Fruit fly (Drosophila melanogaster) whole organism, embryonic: ENCODE results near the gene CG4267.

Experiments used
- Abd-B ChIP-seq: fragments of 200-800 bp; sonication (Bioruptor generic); optimal IDR thresholded peaks from 2 replicates; lab custom pipeline; 2018; ENCODE audit warnings: missing biosample characterization, mild to moderate bottlenecking, missing genetic modification characterization, moderate library complexity
- Ada2b ChIP-seq: fragments of 200-800 bp; sonication (Bioruptor generic); IDR thresholded peaks from 2 replicates; pipeline ENCODE4 v1.3.6; 2022; ENCODE audit warnings: missing biosample characterization, missing genetic modification characterization
- Adf1 ChIP-seq: fragments of 200-800 bp; sonication (Bioruptor generic); IDR thresholded peaks from 2 replicates; pipeline ENCODE4 v1.3.6; 2022; ENCODE audit warnings: missing biosample characterization, missing genetic modification characterization
- CG10366 ChIP-seq: fragments of 200-800 bp; sonication (Bioruptor generic); IDR thresholded peaks from 2 replicates; pipeline ENCODE4 v1.3.6; 2022; ENCODE audit warnings: missing biosample characterization, missing genetic modification characterization
- CG10543 ChIP-seq: fragments of 200-800 bp; sonication (Bioruptor generic); optimal IDR thresholded peaks from 3 replicates; lab custom pipeline; 2017; ENCODE audit warnings: missing biosample characterization, mild to moderate bottlenecking, missing genetic modification characterization, moderate library complexity
- CG11456 ChIP-seq: fragments of 200-800 bp; sonication (Bioruptor generic); IDR thresholded peaks from 3 replicates; pipeline ENCODE4 v1.3.6; 2022; ENCODE audit warnings: missing biosample characterization, missing genetic modification characterization
- CG12299 ChIP-seq: fragments of 200-800 bp; sonication (Bioruptor generic); optimal IDR thresholded peaks from 2 replicates; lab custom pipeline; 2018; ENCODE audit warnings: missing biosample characterization, mild to moderate bottlenecking, missing genetic modification characterization
- CG13424 ChIP-seq: fragments of 200-800 bp; sonication (Bioruptor generic); optimal IDR thresholded peaks from 2 replicates; lab custom pipeline; 2019; ENCODE audit warnings: missing biosample characterization, mild to moderate bottlenecking, missing genetic modification characterization, moderate library complexity
- CG15479 ChIP-seq: fragments of 200-800 bp; sonication (Bioruptor generic); optimal IDR thresholded peaks from 3 replicates; lab custom pipeline; 2019; ENCODE audit warnings: missing biosample characterization, mild to moderate bottlenecking, missing genetic modification characterization, moderate library complexity
- CG1603 ChIP-seq: fragments of 200-800 bp; sonication (Bioruptor generic); optimal IDR thresholded peaks from 2 replicates; lab custom pipeline; 2019; ENCODE audit warnings: missing biosample characterization, mild to moderate bottlenecking, missing genetic modification characterization, moderate library complexity
- CG1647 ChIP-seq: fragments of 200-800 bp; sonication (Bioruptor generic); optimal IDR thresholded peaks from 3 replicates; lab custom pipeline; 2016; ENCODE audit warnings: missing biosample characterization, missing genetic modification characterization
- CG16813 ChIP-seq: fragments of 200-800 bp; sonication (Bioruptor generic); IDR thresholded peaks from 3 replicates; pipeline ENCODE4 v1.3.6; 2022; ENCODE audit warnings: missing biosample characterization, missing genetic modification characterization; ENCODE audit not compliant: partially characterized antibody
- CG17359 ChIP-seq: fragments of 200-800 bp; sonication (Bioruptor generic); optimal IDR thresholded peaks from 3 replicates; lab custom pipeline; 2018; ENCODE audit warnings: missing biosample characterization, mild to moderate bottlenecking, missing genetic modification characterization, moderate library complexity
- CG2712 ChIP-seq: fragments of 200-800 bp; optimal IDR thresholded peaks from 3 replicates; lab custom pipeline; 2019; ENCODE audit warnings: missing biosample characterization, mild to moderate bottlenecking, missing genetic modification characterization, moderate library complexity
- CG30431 ChIP-seq: fragments of 200-800 bp; sonication (Bioruptor generic); optimal IDR thresholded peaks from 2 replicates; lab custom pipeline; 2017; ENCODE audit warnings: missing biosample characterization, missing genetic modification characterization
- CG31388 ChIP-seq: fragments of 200-800 bp; sonication (Bioruptor generic); optimal IDR thresholded peaks from 2 replicates; lab custom pipeline; 2016; ENCODE audit warnings: missing biosample characterization, missing genetic modification characterization
- CG31441 ChIP-seq: fragments of 200-800 bp; sonication (Bioruptor generic); IDR thresholded peaks from 2 replicates; pipeline ENCODE4 v1.3.6; 2022; ENCODE audit warnings: missing biosample characterization, missing genetic modification characterization
- CG32532 ChIP-seq: fragments of 200-800 bp; sonication (Bioruptor generic); IDR thresholded peaks from 2 replicates; pipeline ENCODE4 v1.3.6; 2022; ENCODE audit warnings: missing biosample characterization, missing genetic modification characterization
- CG33213 ChIP-seq: fragments of 200-800 bp; sonication (Bioruptor generic); optimal IDR thresholded peaks from 3 replicates; lab custom pipeline; 2016; ENCODE audit warnings: missing biosample characterization, missing genetic modification characterization
- CG4328 ChIP-seq: fragments of 200-800 bp; sonication (Bioruptor generic); optimal IDR thresholded peaks from 3 replicates; lab custom pipeline; 2017; ENCODE audit warnings: missing biosample characterization, missing genetic modification reagents, missing genetic modification characterization
- CG4854 ChIP-seq: fragments of 200-800 bp; sonication (Bioruptor generic); optimal IDR thresholded peaks from 2 replicates; lab custom pipeline; 2016; ENCODE audit warnings: missing biosample characterization, missing genetic modification characterization, inconsistent platforms
- CG6791 ChIP-seq: fragments of 200-800 bp; sonication (Bioruptor generic); IDR thresholded peaks from 3 replicates; pipeline ENCODE4 v1.3.6; 2022; ENCODE audit warnings: missing biosample characterization, missing genetic modification characterization; ENCODE audit not compliant: partially characterized antibody
- CG8089 ChIP-seq: fragments of 200-800 bp; sonication (Bioruptor generic); optimal IDR thresholded peaks from 3 replicates; lab custom pipeline; 2016; ENCODE audit warnings: missing biosample characterization, missing genetic modification characterization
- CG9609 ChIP-seq: fragments of 200-800 bp; sonication (Bioruptor generic); optimal IDR thresholded peaks from 3 replicates; lab custom pipeline; 2016; ENCODE audit warnings: missing biosample characterization, missing genetic modification characterization
- CG9797 ChIP-seq: fragments of 200-800 bp; sonication (Bioruptor generic); optimal IDR thresholded peaks from 3 replicates; lab custom pipeline; 2018; ENCODE audit warnings: missing biosample characterization, mild to moderate bottlenecking, missing genetic modification characterization
- Camta ChIP-seq: fragments of 200-800 bp; sonication (Bioruptor generic); optimal IDR thresholded peaks from 2 replicates; lab custom pipeline; 2016; ENCODE audit warnings: missing biosample characterization, missing genetic modification characterization
- CrebB ChIP-seq: fragments of 200-800 bp; sonication (Bioruptor generic); optimal IDR thresholded peaks from 3 replicates; lab custom pipeline; 2018; ENCODE audit warnings: missing biosample characterization, mild to moderate bottlenecking, missing genetic modification characterization
- Deaf1 ChIP-seq: fragments of 200-800 bp; optimal IDR thresholded peaks from 3 replicates; lab custom pipeline; 2019; ENCODE audit warnings: missing biosample characterization, mild to moderate bottlenecking, missing genetic modification characterization, moderate library complexity
- Drgx ChIP-seq: fragments of 200-800 bp; sonication (Bioruptor generic); IDR thresholded peaks from 2 replicates; pipeline ENCODE4 v1.3.6; 2022; ENCODE audit warnings: missing biosample characterization, missing genetic modification characterization
- E2f2 ChIP-seq: fragments of 200-800 bp; sonication (Bioruptor generic); IDR thresholded peaks from 2 replicates; pipeline ENCODE4 v1.3.6; 2022; ENCODE audit warnings: missing biosample characterization, missing genetic modification characterization
- ERR ChIP-seq: fragments of 200-800 bp; sonication (Bioruptor generic); optimal IDR thresholded peaks from 2 replicates; lab custom pipeline; 2016; ENCODE audit warnings: missing biosample characterization, missing genetic modification characterization
- Fer3 ChIP-seq: fragments of 200-800 bp; sonication (Bioruptor generic); optimal IDR thresholded peaks from 2 replicates; lab custom pipeline; 2018; ENCODE audit warnings: missing biosample characterization, mild to moderate bottlenecking, missing genetic modification characterization, moderate library complexity
- H15 ChIP-seq: fragments of 200-800 bp; sonication (Bioruptor generic); IDR thresholded peaks from 3 replicates; pipeline ENCODE4 v1.3.6; 2022; ENCODE audit warnings: missing biosample characterization, missing genetic modification characterization
- HmgD ChIP-seq: fragments of 200-800 bp; sonication (Bioruptor generic); optimal IDR thresholded peaks from 3 replicates; lab custom pipeline; 2016; ENCODE audit warnings: missing biosample characterization, missing genetic modification characterization
- Max ChIP-seq: fragments of 200-800 bp; sonication (Bioruptor generic); optimal IDR thresholded peaks from 2 replicates; lab custom pipeline; 2016; ENCODE audit warnings: missing biosample characterization, mild to moderate bottlenecking, missing genetic modification characterization
- Oaz ChIP-seq: fragments of 200-800 bp; sonication (Bioruptor generic); IDR thresholded peaks from 2 replicates; pipeline ENCODE4 v1.3.6; 2022; ENCODE audit warnings: missing biosample characterization, missing genetic modification characterization
- Ptx1 ChIP-seq: fragments of 200-800 bp; sonication (Bioruptor generic); IDR thresholded peaks from 2 replicates; pipeline ENCODE4 v1.3.6; 2022; ENCODE audit warnings: missing biosample characterization, missing genetic modification characterization
- Usf ChIP-seq: fragments of 200-800 bp; sonication (Bioruptor generic); optimal IDR thresholded peaks from 2 replicates; lab custom pipeline; 2017; ENCODE audit warnings: missing genotype, missing biosample characterization, missing genetic modification characterization
- ham ChIP-seq: fragments of 200-800 bp; sonication (Bioruptor generic); IDR thresholded peaks from 2 replicates; pipeline ENCODE4 v1.3.6; 2022; ENCODE audit warnings: missing biosample characterization, missing genetic modification characterization
- lbe ChIP-seq: fragments of 200-800 bp; sonication (Bioruptor generic); optimal IDR thresholded peaks from 2 replicates; lab custom pipeline; 2016; ENCODE audit warnings: missing biosample characterization, mild to moderate bottlenecking, missing genetic modification characterization
- maf-S ChIP-seq: fragments of 200-800 bp; sonication (Bioruptor generic); optimal IDR thresholded peaks from 2 replicates; lab custom pipeline; 2016; ENCODE audit warnings: missing biosample characterization, missing genetic modification characterization
- otp ChIP-seq: fragments of 200-800 bp; sonication (Bioruptor generic); IDR thresholded peaks from 3 replicates; pipeline ENCODE4, ENCODE4 v1.3.6; 2022; ENCODE audit warnings: missing biosample characterization, missing genetic modification characterization
- pho ChIP-seq: fragments of 200-800 bp; sonication (Bioruptor generic); optimal IDR thresholded peaks from 2 replicates; lab custom pipeline; 2016; ENCODE audit warnings: missing biosample characterization, missing genetic modification characterization
- pros ChIP-seq: fragments of 200-800 bp; sonication (Bioruptor generic); optimal IDR thresholded peaks from 3 replicates; lab custom pipeline; 2019; ENCODE audit warnings: missing biosample characterization, mild to moderate bottlenecking, missing genetic modification characterization, moderate library complexity
- pum ChIP-seq: fragments of 200-800 bp; sonication (Bioruptor generic); optimal IDR thresholded peaks from 2 replicates; lab custom pipeline; 2016; ENCODE audit warnings: missing biosample characterization, missing genetic modification characterization
- ranshi ChIP-seq: fragments of 200-800 bp; sonication (Bioruptor generic); IDR thresholded peaks from 2 replicates; pipeline ENCODE4 v1.3.6; 2022; ENCODE audit warnings: missing biosample characterization, missing genetic modification characterization
- sens-2 ChIP-seq: fragments of 200-800 bp; sonication (Bioruptor generic); IDR thresholded peaks from 2 replicates; pipeline ENCODE4 v1.3.6; 2022; ENCODE audit warnings: missing biosample characterization, missing genetic modification characterization
- tap ChIP-seq: fragments of 200-800 bp; optimal IDR thresholded peaks from 3 replicates; lab custom pipeline; 2019; ENCODE audit warnings: missing biosample characterization, mild to moderate bottlenecking, missing genetic modification characterization, moderate library complexity
- unpg ChIP-seq: fragments of 200-800 bp; sonication (Bioruptor generic); optimal IDR thresholded peaks from 3 replicates; lab custom pipeline; 2018; ENCODE audit warnings: missing biosample characterization, mild to moderate bottlenecking, missing genetic modification characterization, moderate library complexity
- vnd ChIP-seq: fragments of 200-800 bp; sonication (Bioruptor generic); IDR thresholded peaks from 3 replicates; pipeline ENCODE4 v1.3.6; 2022; ENCODE audit warnings: missing biosample characterization, missing genetic modification characterization; ENCODE audit not compliant: partially characterized antibody
- zfh2 ChIP-seq: fragments of 200-800 bp; sonication (Bioruptor generic); optimal IDR thresholded peaks from 2 replicates; lab custom pipeline; 2016; ENCODE audit warnings: missing biosample characterization, missing genetic modification characterization

Gene CG4267

DNA sequence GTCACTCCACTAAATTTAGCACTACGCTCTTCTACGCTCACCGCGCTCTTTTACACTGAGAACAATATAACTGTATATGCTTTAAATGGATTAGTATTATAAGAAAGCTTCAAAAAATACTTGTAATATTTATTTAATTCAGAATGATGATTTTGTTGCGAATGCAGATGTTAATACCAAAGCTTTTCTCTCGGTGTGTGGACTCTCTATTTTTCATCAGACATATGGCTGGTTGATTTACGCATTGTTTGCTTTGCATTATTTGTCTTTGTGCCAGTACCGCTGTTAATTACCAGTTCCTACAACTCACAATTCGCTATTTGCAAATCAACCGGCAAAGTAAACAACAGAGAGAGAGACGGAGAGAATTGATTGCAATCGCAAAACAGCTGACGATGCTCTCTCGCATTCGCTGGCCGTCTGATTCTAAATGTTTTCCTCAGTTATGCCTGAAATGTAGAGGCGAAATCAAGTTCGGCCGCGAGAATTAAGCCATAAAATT lies 20.5 kb upstream of the CG4267 start (continued):
- TF ChIP-seq Max (GFP tag; lab: Kevin White, UChicago) (peak; percentile 89), CG15479 (GFP tag; lab: Kevin White, UChicago) (peak; percentile 75), Oaz (GFP tag; lab: Robert Waterston, UW) (peak; percentile 96), CG4328 (GFP tag; lab: Kevin White, UChicago) (peak; percentile 79), ranshi (GFP tag; lab: Robert Waterston, UW) (peak; percentile 97), H15 (peak; percentile 96), CG11456 (GFP tag; lab: Robert Waterston, UW) (peak; percentile 99), unpg (GFP tag; lab: Kevin White, UChicago) (peak; percentile 95), Camta (GFP tag; lab: Kevin White, UChicago) (peak; percentile 93), CG9797 (GFP tag; lab: Kevin White, UChicago) (peak; percentile 8), CG6791 (GFP tag; lab: Robert Waterston, UW) (no peak), CG9609 (GFP tag; lab: Kevin White, UChicago) (peak; percentile 94), E2f2 (GFP tag; lab: Robert Waterston, UW) (peak; percentile 84), CG8089 (GFP tag; lab: Kevin White, UChicago) (peak; percentile 91), Ptx1 (GFP tag; lab: Robert Waterston, UW) (peak; percentile 99), lbe (GFP tag; lab: Kevin White, UChicago) (peak; percentile 97), Adf1 (GFP tag; lab: Robert Waterston, UW) (peak; percentile 87), tap (peak; percentile 96), Fer3 (peak; percentile 96), Abd-B (GFP tag; lab: Kevin White, UChicago) (peak; percentile 92), CG30431 (GFP tag; lab: Kevin White, UChicago) (peak; percentile 91), CG33213 (GFP tag; lab: Kevin White, UChicago) (peak; percentile 87), ERR (peak; percentile 87), ham (GFP tag; lab: Robert Waterston, UW) (peak; percentile 96), pho (GFP tag; lab: Kevin White, UChicago) (peak; percentile 97), zfh2 (GFP tag; lab: Kevin White, UChicago) (peak; percentile 95), CG32532 (GFP tag; lab: Robert Waterston, UW) (peak; percentile 99), pros (no peak), Ada2b (GFP tag; lab: Robert Waterston, UW) (peak; percentile 98), sens-2 (peak; percentile 96), CG1603 (peak; percentile 96), CG31441 (GFP tag; lab: Robert Waterston, UW) (peak; percentile 94), CG1647 (GFP tag; lab: Kevin White, UChicago) (peak; percentile 93), Drgx (peak; percentile 99), CG31388 (GFP tag; lab: Kevin White, UChicago) (peak; percentile 85), CG10543 (peak; percentile 95), Usf (GFP tag; lab: Kevin White, UChicago) (peak; percentile 86), CG10366 (peak; percentile 97), HmgD (GFP tag; lab: Kevin White, UChicago) (peak; percentile 81), maf-S (peak; percentile 94), CG17359 (peak; percentile 96), pum (peak; percentile 93), CG4854 (GFP tag; lab: Kevin White, UChicago) (peak; percentile 91), CG12299 (tag; lab: Kevin White, UChicago) (peak; percentile 93), Deaf1 (tag; lab: Kevin White, UChicago) (peak; percentile 79), otp (GFP tag; lab: Robert Waterston, UW) (peak; percentile 98), CG2712 (tag; lab: Kevin White, UChicago) (peak; percentile 96), CrebB (tag; lab: Kevin White, UChicago) (peak; percentile 98), CG13424 (peak; percentile 97), CG16813 (GFP tag; lab: Robert Waterston, UW) (no peak), vnd (GFP tag; lab: Robert Waterston, UW) (no peak)
